Worm (Caenorhabditis elegans) whole organism, mixed stage, embryonic: ENCODE measurements around the gene F44D12.8.

Source experiments
- blmp-1 ChIP-seq: fragments of 150-350 bp; optimal IDR thresholded peaks from 2 replicates; lab custom pipeline; 2014; ENCODE audit warnings: missing biosample characterization, missing genetic modification characterization
- ces-1 ChIP-seq: fragments of 150-350 bp; optimal IDR thresholded peaks from 2 replicates; lab custom pipeline; 2014; ENCODE audit warnings: missing biosample characterization, missing genetic modification reagents, missing genetic modification characterization
- elt-1 ChIP-seq: sonication (generic microtip); optimal IDR thresholded peaks from 2 replicates; lab custom pipeline; 2017; ENCODE audit warnings: missing genetic modification characterization, mild to moderate bottlenecking, missing compliant biosample characterization, antibody characterized with exemption, moderate library complexity, borderline replicate concordance; ENCODE audit not compliant: insufficient read depth
- ham-2 ChIP-seq: fragments of 200-800 bp; sonication (Bioruptor generic); optimal IDR thresholded peaks from 2 replicates; lab custom pipeline; 2018; ENCODE audit warnings: mild to moderate bottlenecking, missing genetic modification characterization, missing compliant biosample characterization
- lin-13 ChIP-seq: fragments of 150-350 bp; optimal IDR thresholded peaks from 2 replicates; lab custom pipeline; 2014; ENCODE audit warnings: missing biosample characterization, missing genetic modification characterization
- lsy-2 ChIP-seq: fragments of 150-350 bp; optimal IDR thresholded peaks from 2 replicates; lab custom pipeline; 2014; ENCODE audit warnings: missing biosample characterization, missing genetic modification characterization
- mep-1 ChIP-seq: fragments of 150-350 bp; optimal IDR thresholded peaks from 2 replicates; lab custom pipeline; 2017; ENCODE audit warnings: missing biosample characterization, missing genetic modification reagents, missing genetic modification characterization, inconsistent platforms
- nhr-76 ChIP-seq: sonication (generic microtip); optimal IDR thresholded peaks from 2 replicates; lab custom pipeline; 2017; ENCODE audit warnings: missing biosample characterization, missing genetic modification characterization
- pha-4 ChIP-seq: fragments of 150-350 bp; optimal IDR thresholded peaks from 2 replicates; lab custom pipeline; 2018; ENCODE audit warnings: missing biosample characterization, missing genetic modification reagents, missing genetic modification characterization
- sem-2 ChIP-seq: fragments of 200-800 bp; sonication (Bioruptor generic); optimal IDR thresholded peaks from 2 replicates; lab custom pipeline; 2018; ENCODE audit warnings: mild to moderate bottlenecking, missing genetic modification characterization, missing compliant biosample characterization
- snpc-4 ChIP-seq: fragments of 150-350 bp; optimal IDR thresholded peaks from 2 replicates; lab custom pipeline; 2014; ENCODE audit warnings: missing biosample characterization, missing genetic modification characterization
- unc-39 ChIP-seq: fragments of 150-350 bp; optimal IDR thresholded peaks from 2 replicates; lab custom pipeline; 2014; ENCODE audit warnings: missing biosample characterization, missing genetic modification characterization
- unc-62 ChIP-seq: fragments of 150-350 bp; optimal IDR thresholded peaks from 2 replicates; lab custom pipeline; 2014; ENCODE audit warnings: missing biosample characterization, missing genetic modification reagents, missing genetic modification characterization
- ztf-11 ChIP-seq: fragments of 150-350 bp; optimal IDR thresholded peaks from 2 replicates; lab custom pipeline; 2014; ENCODE audit warnings: missing biosample characterization, missing genetic modification characterization

DNA sequence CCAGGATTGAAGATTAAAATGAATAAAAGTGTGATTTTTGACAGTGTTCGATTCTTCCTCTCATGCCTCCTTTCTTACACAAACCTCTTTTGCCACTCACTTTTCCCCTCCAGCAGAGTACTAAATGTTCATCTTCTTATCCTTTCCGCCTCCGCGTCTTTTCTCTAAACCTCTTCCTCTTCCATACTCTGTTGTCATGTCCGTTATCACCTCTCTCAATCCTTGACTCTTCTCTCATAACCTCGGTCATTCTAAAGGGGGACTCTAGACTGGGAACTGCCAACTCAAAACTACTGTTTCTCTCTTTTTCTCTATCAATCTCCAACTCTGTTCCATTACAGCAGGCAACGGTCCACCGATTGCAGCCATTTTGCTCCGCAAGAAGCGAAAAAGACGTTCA lies 25.2 kb downstream of the F44D12.8 start:
- TF ChIP-seq ham-2 (no peak), pha-4 (no peak), mep-1 (no peak), ces-1 (no peak), blmp-1 (tag; lab: Kevin White, UChicago) (no peak), nhr-76 (tag; lab: Kevin White, UChicago) (no peak), lsy-2 (tag; lab: Kevin White, UChicago) (no peak), unc-62 (GFP tag; lab: Kevin White, UChicago) (no peak), sem-2 (GFP tag; lab: Kevin White, UChicago) (no peak), elt-1 (tag; lab: Kevin White, UChicago) (peak; percentile 1), ztf-11 (no peak), lin-13 (no peak), unc-39 (tag; lab: Kevin White, UChicago) (no peak), snpc-4 (tag; lab: Kevin White, UChicago) (no peak)
